Worm (Caenorhabditis elegans): ENCODE data around the gene mrp-6.
A peak's percentile ranks its signal among the peaks of the same experiment; 100 is the strongest.
"Not testable (repeated sequence)": the region's sequence is repeated elsewhere in the genome, so short reads cannot be mapped to it uniquely, and the experiment has no call there.

The mrp-6 gene

ce11 chrX:4208495-4208894 is 21.9 kb upstream of the mrp-6 start:
- peak; percentile 73 for TF ChIP-seq nhr-6 (tag; optimal IDR thresholded peaks at IDR 0.05)
- TF ChIP-seq C34F6.9 (tag; optimal IDR thresholded peaks at IDR 0.05), result no peak
- TF ChIP-seq snpc-4 (tag; optimal IDR thresholded peaks at IDR 0.05), result peak; percentile 24
- TF ChIP-seq nhr-129 (tag; optimal IDR thresholded peaks at IDR 0.05), result peak; percentile 48
- TF ChIP-seq blmp-1 (tag; optimal IDR thresholded peaks at IDR 0.05; ENCODE audit: insufficient read depth), result no peak
- peak; percentile 75 for TF ChIP-seq sma-9 (GFP tag; optimal IDR thresholded peaks at IDR 0.05)
- TF ChIP-seq sma-9 (tag; optimal IDR thresholded peaks at IDR 0.05), result no peak
- TF ChIP-seq mbf-1 (tag; optimal IDR thresholded peaks at IDR 0.05), result peak; percentile 45
- TF ChIP-seq nhr-21 (tag; optimal IDR thresholded peaks at IDR 0.05), result peak; percentile 60
- peak; percentile 79 for TF ChIP-seq gmeb-1 (tag; optimal IDR thresholded peaks at IDR 0.05)
- TF ChIP-seq nhr-77 (tag; optimal IDR thresholded peaks at IDR 0.05), result peak; percentile 79
- TF ChIP-seq nhr-25 (tag; optimal IDR thresholded peaks at IDR 0.05), result no peak
- peak in 1 of 2 experiments; percentile 54 for TF ChIP-seq lsy-2 (tag; optimal IDR thresholded peaks at IDR 0.05)
- peak; percentile 69 for TF ChIP-seq crh-2 (tag; optimal IDR thresholded peaks at IDR 0.05)
- TF ChIP-seq sma-3 (GFP tag; optimal IDR thresholded peaks at IDR 0.05), result peak; percentile 80
- no peak for TF ChIP-seq unc-55 (GFP tag; optimal IDR thresholded peaks at IDR 0.05)

ce11 chrX:4207385-4207784 is 20.8 kb upstream of the mrp-6 start, which contains the start of gene F20B6.9:
Gene F20B6.9, minus strand, starts transcription at chrX:4207485.
- TF ChIP-seq nhr-12, aly-2, R02D3.7 (tag; optimal IDR thresholded peaks at IDR 0.05): not testable (repeated sequence)

DNA sequence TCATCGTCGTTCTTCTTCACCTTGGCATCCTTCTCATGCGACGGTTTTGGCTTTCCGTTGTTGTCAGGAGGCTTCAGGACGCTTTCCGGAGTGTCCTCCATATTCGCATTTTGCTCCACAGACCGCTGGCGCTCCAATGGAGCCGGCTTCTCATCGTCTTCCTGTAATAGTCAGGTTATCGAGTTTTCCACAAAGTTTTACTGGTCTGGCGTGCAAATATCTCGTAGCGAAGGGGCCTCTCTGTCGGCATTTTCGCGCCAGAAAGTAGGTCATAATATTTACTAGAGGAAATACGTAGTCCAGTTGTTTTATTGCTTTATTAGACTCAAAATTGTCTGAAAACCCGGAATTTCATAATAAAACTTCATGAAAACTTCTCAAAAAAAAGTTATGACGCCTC is 15.6 kb upstream of the mrp-6 start, which contains the start of gene F20B6.6:
Gene F20B6.6 (minus strand): TSS at position 101 of the 400 bp plus-strand sequence.
- TF ChIP-seq aly-2, nhr-21, skn-1 (tag; optimal IDR thresholded peaks at IDR 0.05): not testable (repeated sequence)

- not testable (repeated sequence) for TF ChIP-seq nhr-21, alr-1, lin-11 (tag; optimal IDR thresholded peaks at IDR 0.05)
Observed at ce11 chrX:4199829-4200228, 13.3 kb upstream of the mrp-6 start, which contains the start of gene F20B6.5. Gene F20B6.5, minus strand, starts transcription at chrX:4199929.

DNA sequence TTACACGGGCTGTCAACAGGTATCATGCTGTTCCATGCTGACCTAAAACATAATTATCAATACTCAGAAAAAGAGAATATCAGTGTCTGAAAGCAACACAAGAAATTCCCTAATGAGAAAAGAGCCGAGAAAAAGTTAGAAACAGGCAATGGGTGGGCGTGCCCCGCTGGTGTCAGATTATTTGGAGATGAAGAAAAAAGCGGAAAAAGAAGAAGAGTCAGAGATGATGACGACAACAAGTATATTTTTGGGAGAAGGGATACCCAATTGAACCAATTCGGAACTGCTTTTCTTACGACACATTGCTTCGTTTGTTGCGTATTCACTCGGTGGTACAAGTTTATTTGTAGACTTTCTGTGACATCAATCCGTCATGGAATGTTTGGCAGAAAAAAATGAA is 9.9 kb upstream of the mrp-6 start, which contains the start of gene F20B6.4:
Gene F20B6.4 (minus strand): TSS at position 101 of the 400 bp plus-strand sequence.
- TF ChIP-seq alr-1 (tag; optimal IDR thresholded peaks at IDR 0.05), result no peak
- no peak for TF ChIP-seq nhr-10 (tag; optimal IDR thresholded peaks at IDR 0.05)
- TF ChIP-seq nhr-129 (tag; optimal IDR thresholded peaks at IDR 0.05), result no peak
- TF ChIP-seq nhr-11 (tag; optimal IDR thresholded peaks at IDR 0.05), result no peak

ce11 chrX:4193080-4193479 is 6.5 kb upstream of the mrp-6 start:
- no peak for TF ChIP-seq lin-11 (tag; optimal IDR thresholded peaks at IDR 0.05)
- TF ChIP-seq C34F6.9 (tag; optimal IDR thresholded peaks at IDR 0.05), result no peak
- TF ChIP-seq unc-62 (GFP tag; optimal IDR thresholded peaks at IDR 0.05), result no peak
- no peak for TF ChIP-seq ama-1 (optimal IDR thresholded peaks at IDR 0.05)
- TF ChIP-seq ztf-4 (tag; optimal IDR thresholded peaks at IDR 0.05), result peak; percentile 20
- no peak for TF ChIP-seq nhr-10 (tag; optimal IDR thresholded peaks at IDR 0.05)
- TF ChIP-seq nhr-21 (tag; optimal IDR thresholded peaks at IDR 0.05), result peak; percentile 5
- no peak for TF ChIP-seq ztf-1 (GFP tag; conservative IDR thresholded peaks at IDR 0.05)
- no peak for TF ChIP-seq nhr-11 (tag; optimal IDR thresholded peaks at IDR 0.05)
- no peak for TF ChIP-seq R02D3.7 (tag; optimal IDR thresholded peaks at IDR 0.05)
- peak; percentile 25 for TF ChIP-seq gmeb-1 (tag; optimal IDR thresholded peaks at IDR 0.05)
- no peak for TF ChIP-seq ZK546.5 (tag; optimal IDR thresholded peaks at IDR 0.05)
- no peak for TF ChIP-seq lin-13 (GFP tag; optimal IDR thresholded peaks at IDR 0.05)

ce11 chrX:4192235-4192634 is 5.7 kb upstream of the mrp-6 start:
- TF ChIP-seq unc-55 (GFP tag; optimal IDR thresholded peaks at IDR 0.05), result no peak
- no peak for TF ChIP-seq lin-11 (tag; optimal IDR thresholded peaks at IDR 0.05)
- TF ChIP-seq nhr-129 (tag; optimal IDR thresholded peaks at IDR 0.05), result no peak
- TF ChIP-seq nhr-6 (tag; optimal IDR thresholded peaks at IDR 0.05), result no peak
- no peak for TF ChIP-seq R02D3.7 (tag; optimal IDR thresholded peaks at IDR 0.05)
- TF ChIP-seq lsy-2 (tag; optimal IDR thresholded peaks at IDR 0.05), result no peak
- TF ChIP-seq ztf-1 (GFP tag; conservative IDR thresholded peaks at IDR 0.05), result no peak
- TF ChIP-seq Y55F3AM.14 (GFP tag; optimal IDR thresholded peaks at IDR 0.05), result no peak
- TF ChIP-seq nhr-77 (tag; optimal IDR thresholded peaks at IDR 0.05), result no peak
- TF ChIP-seq ztf-4 (tag; optimal IDR thresholded peaks at IDR 0.05), result no peak
- no peak for TF ChIP-seq fos-1 (tag; optimal IDR thresholded peaks at IDR 0.05)
- TF ChIP-seq aly-2 (tag; optimal IDR thresholded peaks at IDR 0.05), result no peak
- no peak for TF ChIP-seq ZK546.5 (tag; optimal IDR thresholded peaks at IDR 0.05)
- no peak for TF ChIP-seq unc-39 (tag; optimal IDR thresholded peaks at IDR 0.05)
- no peak for TF ChIP-seq F13H6.1 (tag; optimal IDR thresholded peaks at IDR 0.05)
- no peak for TF ChIP-seq nhr-11 (tag; optimal IDR thresholded peaks at IDR 0.05)
- no peak for TF ChIP-seq nhr-12 (tag; optimal IDR thresholded peaks at IDR 0.05)
